Fruit fly (Drosophila melanogaster): ENCODE data around the gene CG7840.

CG7840 gene

DNA sequence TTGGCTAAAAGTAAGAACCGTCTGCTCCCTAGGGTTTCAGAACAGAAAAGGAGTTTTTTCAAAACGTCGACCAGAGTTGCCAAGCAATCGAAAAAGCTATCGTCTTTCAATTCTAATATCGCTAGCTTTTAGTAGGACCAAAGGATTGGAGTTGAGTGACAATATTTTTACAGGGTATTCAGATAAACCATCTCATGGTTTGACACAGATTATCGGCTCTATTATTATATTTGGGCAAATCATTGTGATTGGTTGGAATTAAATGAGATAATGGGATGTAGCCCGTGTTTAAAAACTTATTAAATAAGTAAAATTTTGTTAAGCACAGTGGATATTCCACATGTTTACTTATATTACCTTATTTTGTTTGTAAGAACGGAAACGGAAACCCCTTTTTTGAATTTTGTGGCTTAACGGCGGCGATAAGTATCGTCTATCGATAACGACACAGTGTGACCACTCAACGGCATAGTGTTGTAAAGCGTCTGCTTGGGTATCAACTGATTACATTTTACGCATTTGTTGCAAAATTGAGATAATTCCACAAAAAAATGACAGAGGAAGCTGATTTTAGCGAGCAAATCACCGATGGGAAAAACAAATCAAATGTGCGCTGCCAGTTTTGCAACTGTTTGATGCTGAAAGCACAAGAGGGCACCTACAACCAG is 14.6 kb downstream of the CG7840 start, which contains the start of the genes mtsh and strat (continued):
- TF ChIP-seq CrebB (tag; optimal IDR thresholded peaks at IDR 0.05) (peak; percentile 73), CG1233 (GFP tag; optimal IDR thresholded peaks at IDR 0.05) (peak; percentile 65), ewg (GFP tag; optimal IDR thresholded peaks at IDR 0.05) (peak; percentile 7), CG4404 (GFP tag; IDR thresholded peaks at IDR 0.05) (0 out of 2 replicates have a peak, but pooled peaks have one; percentile 23), Blimp-1 (GFP tag; optimal IDR thresholded peaks at IDR 0.05) (peak; percentile 30), CG34422 (GFP tag; IDR thresholded peaks at IDR 0.05) (no peak; the same call in 2 of the 3 replicates), CG10654 (GFP tag; optimal IDR thresholded peaks at IDR 0.05) (peak; percentile 40), Doc2 (GFP tag; IDR thresholded peaks at IDR 0.05) (no peak), sisA (GFP tag; IDR thresholded peaks at IDR 0.05) (no peak), Dad (GFP tag; optimal IDR thresholded peaks at IDR 0.05) (peak; percentile 75), Meics (GFP tag; optimal IDR thresholded peaks at IDR 0.05) (peak; percentile 81), CG10274 (GFP tag; optimal IDR thresholded peaks at IDR 0.05) (peak; percentile 27), jing (GFP tag; optimal IDR thresholded peaks at IDR 0.05) (peak; percentile 20), CG2116 (GFP tag; optimal IDR thresholded peaks at IDR 0.05) (peak; percentile 78), CG11695 (GFP tag; IDR thresholded peaks at IDR 0.05) (no peak), pb (GFP tag; optimal IDR thresholded peaks at IDR 0.05) (peak; percentile 37), CG32767 (GFP tag; IDR thresholded peaks at IDR 0.05) (no peak), Eip74EF (GFP tag; optimal IDR thresholded peaks at IDR 0.05) (peak in 1 of 2 experiments; percentile 1), CG18599 (GFP tag; optimal IDR thresholded peaks at IDR 0.05) (peak; percentile 66), CG6854 (GFP tag; optimal IDR thresholded peaks at IDR 0.05) (no peak), ac (GFP tag; optimal IDR thresholded peaks at IDR 0.05) (peak; percentile 35), exex (tag; optimal IDR thresholded peaks at IDR 0.05) (peak; percentile 44), NFAT (GFP tag; IDR thresholded peaks at IDR 0.05) (peak; percentile 49; the same call in 1 of the 2 replicates), Sox100B (GFP tag; optimal IDR thresholded peaks at IDR 0.05) (peak; percentile 62), Fer3 (tag; optimal IDR thresholded peaks at IDR 0.05) (peak; percentile 73), sc (optimal IDR thresholded peaks at IDR 0.05) (no peak), sc (GFP tag; optimal IDR thresholded peaks at IDR 0.05) (no peak)

DNA sequence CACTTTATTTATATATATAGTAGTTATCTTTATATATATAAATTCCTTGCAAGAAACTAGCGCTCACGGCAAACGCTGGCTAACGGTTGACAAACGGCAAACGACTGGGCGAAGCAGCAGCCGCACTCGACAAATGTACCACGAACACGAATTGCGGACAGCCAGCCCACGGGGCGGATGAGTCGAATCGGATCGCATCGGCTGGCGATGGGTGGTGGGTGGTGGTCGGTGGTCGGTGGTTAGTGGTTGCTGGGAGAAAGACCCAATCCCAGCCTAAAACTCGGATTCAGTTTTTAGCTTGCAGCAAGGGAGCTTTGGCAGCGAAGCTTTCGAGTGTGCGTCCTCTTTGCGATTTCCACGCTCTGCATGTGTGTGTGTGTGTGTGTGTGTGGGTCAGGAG is 19.8 kb downstream of the CG7840 start, which contains the start of gene CG7781:
TSS of gene CG7781 (minus strand) at position 260 of the 400 bp plus-strand sequence.
- TF ChIP-seq B-H1 (GFP tag; IDR thresholded peaks at IDR 0.05) (no peak), slbo (GFP tag; IDR thresholded peaks at IDR 0.05) (0 out of 2 replicates have a peak, but pooled peaks have one; percentile 24), CG7372 (GFP tag; IDR thresholded peaks at IDR 0.05) (0 out of 2 replicates have a peak, but pooled peaks have one; percentile 40), Dref (GFP tag; IDR thresholded peaks at IDR 0.05) (no peak), ci (GFP tag; IDR thresholded peaks at IDR 0.05) (0 out of 3 replicates have a peak, but pooled peaks have one; percentile 52), Trl (optimal IDR thresholded peaks at IDR 0.05) (peak in 1 of 2 experiments; percentile 9), Trl (GFP tag; optimal IDR thresholded peaks at IDR 0.05) (no peak), gsb (GFP tag; IDR thresholded peaks at IDR 0.05) (no peak), CG3726 (GFP tag; IDR thresholded peaks at IDR 0.05) (no peak), E2f1 (GFP tag; IDR thresholded peaks at IDR 0.05) (0 out of 2 replicates have a peak, but pooled peaks have one; percentile 19), Nf-YC (tag; optimal IDR thresholded peaks at IDR 0.05) (peak; percentile 7), her (GFP tag; optimal IDR thresholded peaks at IDR 0.05) (no peak), usp (GFP tag; optimal IDR thresholded peaks at IDR 0.05) (no peak), chinmo (GFP tag; IDR thresholded peaks at IDR 0.05; ENCODE audit: partially characterized antibody) (peak; percentile 77; the same call in 1 of the 4 replicates), CG18599 (GFP tag; optimal IDR thresholded peaks at IDR 0.05) (peak; percentile 7), CG11093 (GFP tag; IDR thresholded peaks at IDR 0.05) (no peak), ewg (GFP tag; optimal IDR thresholded peaks at IDR 0.05) (peak; percentile 5), CG6791 (GFP tag; IDR thresholded peaks at IDR 0.05; ENCODE audit: partially characterized antibody) (no peak), z (GFP tag; IDR thresholded peaks at IDR 0.05) (peak; percentile 76), Deaf1 (tag; optimal IDR thresholded peaks at IDR 0.05) (peak; percentile 91), wdn (GFP tag; IDR thresholded peaks at IDR 0.05) (0 out of 2 replicates have a peak, but pooled peaks have one; percentile 11), CG16863 (GFP tag; optimal IDR thresholded peaks at IDR 0.05) (no peak), Med (GFP tag) (peak; percentile 70), CG2199 (GFP tag; IDR thresholded peaks at IDR 0.05) (no peak), bsh (GFP tag; optimal IDR thresholded peaks at IDR 0.05) (no peak)

All from whole organism, embryonic.